Worm (Caenorhabditis elegans) whole organism, young adult: Measurements from ENCODE around the gene F49E8.8.

ENCODE experiments used
- B0336.3 ChIP-seq: fragments of 200-800 bp; sonication (Bioruptor generic); IDR thresholded peaks from 2 replicates; pipeline ENCODE4 v1.3.6; 2022; ENCODE audit warnings: missing genetic modification characterization, missing compliant biosample characterization
- D2030.7 ChIP-seq: fragments of 200-800 bp; sonication (Bioruptor generic); IDR thresholded peaks from 2 replicates; pipeline ENCODE4 v1.3.6; 2022; ENCODE audit warnings: missing genetic modification reagents, missing genetic modification characterization, missing compliant biosample characterization
- F10E7.11 ChIP-seq: sonication (generic microtip); optimal IDR thresholded peaks from 2 replicates; lab custom pipeline; 2017; ENCODE audit warnings: mild to moderate bottlenecking, missing genetic modification characterization, moderate library complexity, missing compliant biosample characterization
- F22D6.2 ChIP-seq: sonication (generic microtip); optimal IDR thresholded peaks from 2 replicates; lab custom pipeline; 2016; ENCODE audit warnings: mild to moderate bottlenecking, missing genetic modification characterization, missing compliant biosample characterization
- F23B12.7 ChIP-seq: sonication (generic microtip); optimal IDR thresholded peaks from 2 replicates; lab custom pipeline; 2017; ENCODE audit warnings: missing genetic modification characterization, mild to moderate bottlenecking, missing compliant biosample characterization, antibody characterized with exemption, moderate library complexity; ENCODE audit not compliant: insufficient read depth
- F33H1.4 ChIP-seq: fragments of 200-800 bp; sonication (Bioruptor generic); IDR thresholded peaks from 2 replicates; pipeline ENCODE4 v1.3.6; 2022; ENCODE audit warnings: missing genetic modification reagents, missing genetic modification characterization, missing compliant biosample characterization
- F39B2.1 ChIP-seq: fragments of 200-800 bp; sonication (Bioruptor generic); IDR thresholded peaks from 2 replicates; pipeline ENCODE4 v1.3.6; 2022; ENCODE audit warnings: missing genetic modification reagents, missing genetic modification characterization, missing compliant biosample characterization
- F49E8.2 ChIP-seq: sonication (generic microtip); optimal IDR thresholded peaks from 3 replicates; lab custom pipeline; 2017; ENCODE audit warnings: missing genetic modification characterization, mild to moderate bottlenecking, missing compliant biosample characterization, antibody characterized with exemption, moderate library complexity; ENCODE audit not compliant: insufficient read depth
- Y56A3A.18 ChIP-seq: fragments of 200-800 bp; sonication (Bioruptor generic); IDR thresholded peaks from 2 replicates; pipeline ENCODE4 v1.3.6; 2022; ENCODE audit warnings: missing genetic modification reagents, missing genetic modification characterization, missing compliant biosample characterization
- Y95B8A.8 ChIP-seq: fragments of 200-800 bp; sonication (Bioruptor generic); IDR thresholded peaks from 2 replicates; pipeline ENCODE4 v1.3.6; 2022; ENCODE audit warnings: missing genetic modification reagents, missing genetic modification characterization, missing compliant biosample characterization
- ama-1 ChIP-seq, 3 experiments: fragments of 150-350 bp in 1 of 3; sonication (generic microtip) in 2 of 3; optimal IDR thresholded peaks; 2 replicates each; lab custom pipeline; 2014 to 2018; ENCODE audit warnings: missing biosample characterization in 2 of 3, missing genetic modification characterization in 2 of 3, missing genetic modification reagents in 2 of 3
- atf-7 ChIP-seq: sonication (generic microtip); optimal IDR thresholded peaks from 2 replicates; lab custom pipeline; 2017; ENCODE audit warnings: mild to moderate bottlenecking, missing genetic modification characterization, missing compliant biosample characterization
- attf-3 ChIP-seq: fragments of 200-800 bp; sonication (Bioruptor generic); conservative IDR thresholded peaks from 2 replicates; pipeline ENCODE4 v1.3.6; 2022; ENCODE audit warnings: missing genetic modification reagents, missing genetic modification characterization, missing compliant biosample characterization
- bed-1 ChIP-seq: fragments of 200-800 bp; sonication (Bioruptor generic); IDR thresholded peaks from 2 replicates; pipeline ENCODE4 v1.3.6; 2022; ENCODE audit warnings: missing genetic modification reagents, missing genetic modification characterization, missing compliant biosample characterization
- bed-2 ChIP-seq: fragments of 200-800 bp; sonication (Bioruptor generic); IDR thresholded peaks from 2 replicates; pipeline ENCODE4 v1.3.6; 2022; ENCODE audit warnings: missing genetic modification reagents, missing genetic modification characterization, missing compliant biosample characterization
- ceh-100 ChIP-seq: fragments of 200-800 bp; sonication (Bioruptor generic); IDR thresholded peaks from 2 replicates; pipeline ENCODE4 v1.3.6; 2022; ENCODE audit warnings: missing genetic modification reagents, missing genetic modification characterization, missing compliant biosample characterization
- ceh-40 ChIP-seq: fragments of 200-800 bp; sonication (Bioruptor generic); IDR thresholded peaks from 2 replicates; pipeline ENCODE4 v1.3.6; 2022; ENCODE audit warnings: missing genetic modification characterization, missing compliant biosample characterization
- ceh-91 ChIP-seq: fragments of 200-800 bp; sonication (Bioruptor generic); IDR thresholded peaks from 2 replicates; pipeline ENCODE4 v1.3.6; 2022; ENCODE audit warnings: missing genetic modification reagents, missing genetic modification characterization, missing compliant biosample characterization
- die-1 ChIP-seq: sonication (generic microtip); optimal IDR thresholded peaks from 2 replicates; lab custom pipeline; 2016; ENCODE audit warnings: missing genotype, mild to moderate bottlenecking, missing genetic modification characterization, missing compliant biosample characterization
- dpl-1 ChIP-seq: fragments of 150-350 bp; optimal IDR thresholded peaks from 2 replicates; lab custom pipeline; 2014; ENCODE audit warnings: missing biosample characterization, missing genetic modification reagents, missing genetic modification characterization
- egl-44 ChIP-seq: fragments of 200-800 bp; sonication (Bioruptor generic); IDR thresholded peaks from 2 replicates; pipeline ENCODE4 v1.3.6; 2022; ENCODE audit warnings: missing genetic modification reagents, missing genetic modification characterization, missing compliant biosample characterization
- him-1 ChIP-seq: sonication (generic microtip); optimal IDR thresholded peaks from 2 replicates; lab custom pipeline; 2016; ENCODE audit warnings: missing genotype, missing genetic modification reagents, missing genetic modification characterization, missing compliant biosample characterization
- hrde-1 ChIP-seq: sonication (generic microtip); optimal IDR thresholded peaks from 2 replicates; lab custom pipeline; 2016; ENCODE audit warnings: missing genetic modification characterization, mild to moderate bottlenecking, missing compliant biosample characterization, moderate library complexity, missing genotype, missing genetic modification reagents, borderline replicate concordance
- hsf-1 ChIP-seq: fragments of 200-800 bp; sonication (Bioruptor generic); IDR thresholded peaks from 2 replicates; pipeline ENCODE4 v1.3.6; 2022; ENCODE audit warnings: missing genetic modification reagents, missing genetic modification characterization, missing compliant biosample characterization
- lag-1 ChIP-seq: fragments of 200-800 bp; sonication (Bioruptor generic); IDR thresholded peaks from 2 replicates; pipeline ENCODE4 v1.3.6; 2022; ENCODE audit warnings: missing genetic modification reagents, missing genetic modification characterization, missing compliant biosample characterization
- let-526 ChIP-seq: fragments of 200-800 bp; sonication (Bioruptor generic); IDR thresholded peaks from 2 replicates; pipeline ENCODE4 v1.3.6; 2022; ENCODE audit warnings: missing genetic modification reagents, missing genetic modification characterization, missing compliant biosample characterization
- let-607 ChIP-seq, 2 experiments: fragments of 200-800 bp in 1 of 2; sonication (Bioruptor generic) in 1 of 2; sonication (generic microtip) in 1 of 2; optimal IDR thresholded peaks; 2 replicates each; lab custom pipeline; 2016 to 2018; ENCODE audit warnings: mild to moderate bottlenecking in 2 of 2, missing compliant biosample characterization in 2 of 2, missing genetic modification characterization in 2 of 2, moderate library complexity in 2 of 2, missing genotype in 1 of 2
- lin-26 ChIP-seq: fragments of 200-800 bp; sonication (Bioruptor generic); IDR thresholded peaks from 2 replicates; pipeline ENCODE4 v1.3.6; 2022; ENCODE audit warnings: missing genetic modification reagents, missing genetic modification characterization, missing compliant biosample characterization
- lsl-1 ChIP-seq: fragments of 200-800 bp; sonication (Bioruptor generic); optimal IDR thresholded peaks from 2 replicates; lab custom pipeline; 2018; ENCODE audit warnings: mild to moderate bottlenecking, missing genetic modification characterization, moderate library complexity, missing compliant biosample characterization
- lsy-27 ChIP-seq: sonication (generic microtip); optimal IDR thresholded peaks from 2 replicates; lab custom pipeline; 2017; ENCODE audit warnings: missing genetic modification characterization, mild to moderate bottlenecking, missing compliant biosample characterization, antibody characterized with exemption, missing genotype, borderline replicate concordance; ENCODE audit not compliant: insufficient read depth
- madf-10 ChIP-seq: sonication (generic microtip); optimal IDR thresholded peaks from 2 replicates; lab custom pipeline; 2016; ENCODE audit warnings: mild to moderate bottlenecking, missing genetic modification characterization, missing compliant biosample characterization
- madf-8 ChIP-seq: fragments of 200-800 bp; sonication (Bioruptor generic); conservative IDR thresholded peaks from 2 replicates; pipeline ENCODE4 v1.3.6; 2022; ENCODE audit warnings: missing genetic modification reagents, missing genetic modification characterization, missing compliant biosample characterization
- nhr-27 ChIP-seq: fragments of 200-800 bp; sonication (Bioruptor generic); optimal IDR thresholded peaks from 2 replicates; lab custom pipeline; 2018; ENCODE audit warnings: mild to moderate bottlenecking, missing genetic modification characterization, moderate library complexity, missing compliant biosample characterization
- nhr-80 ChIP-seq: sonication (generic microtip); optimal IDR thresholded peaks from 2 replicates; lab custom pipeline; 2016; ENCODE audit warnings: missing genetic modification characterization, missing compliant biosample characterization
- pha-4 ChIP-seq: fragments of 150-350 bp; sonication (generic microtip); optimal IDR thresholded peaks from 2 replicates; lab custom pipeline; 2014; ENCODE audit warnings: missing biosample characterization, missing genetic modification reagents, missing genetic modification characterization
- snpc-1.1 ChIP-seq: sonication (generic microtip); optimal IDR thresholded peaks from 2 replicates; lab custom pipeline; 2017; ENCODE audit warnings: missing genetic modification characterization, mild to moderate bottlenecking, missing compliant biosample characterization, antibody characterized with exemption, moderate library complexity, missing genotype, missing genetic modification reagents; ENCODE audit not compliant: insufficient read depth
- snpc-1.3 ChIP-seq: sonication (generic microtip); optimal IDR thresholded peaks from 2 replicates; lab custom pipeline; 2017; ENCODE audit warnings: missing genetic modification characterization, mild to moderate bottlenecking, missing compliant biosample characterization, antibody characterized with exemption, moderate library complexity, missing genotype, missing genetic modification reagents; ENCODE audit not compliant: insufficient read depth
- tbp1 ChIP-seq: fragments of 200-800 bp; sonication (Bioruptor generic); optimal IDR thresholded peaks from 2 replicates; lab custom pipeline; 2018; ENCODE audit warnings: mild to moderate bottlenecking, missing genetic modification characterization, missing compliant biosample characterization
- tlf-1 ChIP-seq: fragments of 200-800 bp; sonication (Bioruptor generic); optimal IDR thresholded peaks from 2 replicates; lab custom pipeline; 2018; ENCODE audit warnings: mild to moderate bottlenecking, missing genetic modification characterization, missing compliant biosample characterization
- unc-130 ChIP-seq: sonication (generic microtip); optimal IDR thresholded peaks from 2 replicates; lab custom pipeline; 2016; ENCODE audit warnings: missing genetic modification reagents, missing genetic modification characterization, missing compliant biosample characterization
- ztf-22 ChIP-seq: fragments of 200-800 bp; sonication (Bioruptor generic); optimal IDR thresholded peaks from 2 replicates; lab custom pipeline; 2018; ENCODE audit warnings: mild to moderate bottlenecking, missing genetic modification characterization, moderate library complexity, missing compliant biosample characterization

The F49E8.8 gene

DNA sequence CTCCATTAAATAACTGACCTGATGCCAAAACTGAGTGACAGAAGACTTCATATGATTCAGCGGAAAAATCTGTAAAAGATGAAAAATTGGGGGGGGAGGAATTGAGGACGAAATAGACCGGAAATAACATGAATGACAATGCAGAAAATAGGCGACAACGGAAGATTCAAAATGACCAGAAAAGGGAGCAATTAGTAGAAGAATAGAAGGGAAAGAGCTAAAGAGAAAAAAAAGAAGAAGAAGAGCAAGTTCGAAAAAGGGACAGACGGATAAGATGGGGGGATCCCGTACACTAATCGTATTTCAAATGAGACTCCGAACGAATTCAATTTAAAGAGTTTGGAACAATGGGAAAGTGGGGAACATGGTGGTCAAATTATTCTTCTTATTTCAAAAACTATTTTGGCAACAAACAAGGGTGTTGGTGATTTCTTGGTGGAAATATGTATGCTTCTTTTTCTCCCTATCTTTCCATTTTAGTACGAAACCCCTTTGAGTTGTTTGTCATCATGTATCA, 13.9 kb upstream of the F49E8.8 start, which contains the start of gene R05G6.10:
Gene R05G6.10, minus strand, starts transcription at position 51 of the 517 bp plus-strand sequence.
- TF ChIP-seq snpc-1.1 (no peak), madf-10 (tag; lab: Kevin White, UChicago) (no peak), nhr-80 (tag; lab: Kevin White, UChicago) (no peak), bed-2 (GFP tag; lab: Robert Waterston, UW) (no peak), madf-8 (GFP tag; lab: Robert Waterston, UW) (no peak), ceh-91 (GFP tag; lab: Robert Waterston, UW) (no peak), F23B12.7 (tag; lab: Kevin White, UChicago) (no peak), hsf-1 (GFP tag; lab: Robert Waterston, UW) (no peak), dpl-1 (GFP tag; lab: Kevin White, UChicago) (no peak), Y56A3A.18 (GFP tag; lab: Robert Waterston, UW) (no peak)

ce11 chrIV:7543662-7544061, 12.8 kb upstream of the F49E8.8 start:
- no peak for TF ChIP-seq snpc-1.3
- TF ChIP-seq hrde-1 (tag; lab: Kevin White, UChicago), result peak; percentile 37
- peak; percentile 70 for TF ChIP-seq him-1 (tag; lab: Kevin White, UChicago)
- no peak for TF ChIP-seq ama-1 (optimal IDR thresholded peaks at IDR 0.05; lab: Kevin White, UChicago)
- peak in 1 of 2 experiments; percentile 11 for TF ChIP-seq ama-1 (GFP tag; optimal IDR thresholded peaks at IDR 0.05; lab: Kevin White, UChicago)

- peak; percentile 69; the same call in 1 of the 2 replicates for TF ChIP-seq B0336.3 (GFP tag; lab: Robert Waterston, UW)
- TF ChIP-seq atf-7 (tag; lab: Kevin White, UChicago), result no peak
- peak; percentile 58 for TF ChIP-seq attf-3 (GFP tag; lab: Robert Waterston, UW)
- TF ChIP-seq tbp1, result peak; percentile 53
- no peak for TF ChIP-seq ztf-22 (GFP tag; lab: Kevin White, UChicago)
- TF ChIP-seq let-607 (tag; optimal IDR thresholded peaks at IDR 0.05; lab: Kevin White, UChicago), result no peak
- TF ChIP-seq lin-26 (GFP tag; lab: Robert Waterston, UW), result peak; percentile 73; the same call in 1 of the 2 replicates
- TF ChIP-seq lsy-27, result no peak
- TF ChIP-seq lsl-1 (GFP tag; lab: Kevin White, UChicago), result peak; percentile 96
- no peak for TF ChIP-seq egl-44 (GFP tag; lab: Robert Waterston, UW)
- peak; percentile 85 for TF ChIP-seq tlf-1 (GFP tag; lab: Kevin White, UChicago)
- peak; percentile 44 for TF ChIP-seq unc-130
- TF ChIP-seq F10E7.11 (tag; lab: Kevin White, UChicago), result no peak
- peak; percentile 78 for TF ChIP-seq ceh-100 (GFP tag; lab: Robert Waterston, UW)
- peak; percentile 92 for TF ChIP-seq F49E8.2 (tag; lab: Kevin White, UChicago)
- no peak for TF ChIP-seq lag-1 (GFP tag; lab: Robert Waterston, UW)
- peak; percentile 94 for TF ChIP-seq madf-8 (GFP tag; lab: Robert Waterston, UW)
- no peak for TF ChIP-seq F22D6.2 (tag; lab: Kevin White, UChicago)
- TF ChIP-seq ceh-40 (GFP tag; lab: Robert Waterston, UW), result no peak
- TF ChIP-seq F33H1.4 (GFP tag; lab: Robert Waterston, UW), result peak; percentile 85
- TF ChIP-seq hrde-1 (tag; lab: Kevin White, UChicago), result peak; percentile 10
- no peak for TF ChIP-seq let-526 (GFP tag; lab: Robert Waterston, UW)
- TF ChIP-seq D2030.7 (GFP tag; lab: Robert Waterston, UW), result peak; percentile 96
- TF ChIP-seq pha-4 (tag; lab: Kevin White, UChicago), result no peak
- TF ChIP-seq bed-1, result no peak
- no peak for TF ChIP-seq die-1
- TF ChIP-seq Y95B8A.8 (GFP tag; lab: Robert Waterston, UW), result peak; percentile 95
- no peak for TF ChIP-seq nhr-27
- TF ChIP-seq nhr-80 (tag; lab: Kevin White, UChicago), result no peak
- no peak for TF ChIP-seq F39B2.1 (GFP tag; lab: Robert Waterston, UW)
Measured at ce11 chrIV:7547843-7548578, 8.4 kb upstream of the F49E8.8 start, which contains the start of the genes cdd-2 and oef-1. Gene cdd-2 (minus strand): TSS chrIV:7547893. Gene oef-1 (plus strand): TSS chrIV:7548417.
